Worm (Caenorhabditis elegans): ENCODE data around the gene ceh-32.

DNA sequence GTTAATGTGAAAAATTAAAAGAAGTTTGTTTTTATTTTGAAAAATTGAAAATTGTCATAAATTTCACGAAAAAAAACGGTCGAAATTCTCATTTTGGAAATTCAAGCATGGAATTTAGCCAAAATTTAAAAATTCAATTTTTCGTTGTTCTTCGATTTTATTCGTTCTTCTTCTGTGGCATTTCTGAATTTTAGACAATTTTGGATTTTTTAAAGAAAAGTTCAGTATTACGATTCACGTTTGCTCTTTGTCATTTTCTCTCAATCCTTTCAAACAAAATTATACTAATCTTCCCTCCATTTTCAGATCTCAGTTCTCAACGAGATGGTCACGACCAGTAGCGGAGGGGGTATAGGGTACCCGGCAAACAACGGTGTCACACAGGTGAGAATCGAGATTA is 29.6 kb downstream of the ceh-32 start, which contains the start of gene ape-1:
- TF ChIP-seq tbx-2 (tag; optimal IDR thresholded peaks at IDR 0.05), result no peak
- TF ChIP-seq ama-1 (optimal IDR thresholded peaks at IDR 0.05), result no peak
- no peak for TF ChIP-seq nhr-11 (tag; optimal IDR thresholded peaks at IDR 0.05)
- no peak for TF ChIP-seq unc-62 (GFP tag; optimal IDR thresholded peaks at IDR 0.05)
